Worm (Caenorhabditis elegans): ENCODE data around the gene E04F6.10.

E04F6.10 gene

ce11 chrII:7205388-7205787 lies 11.6 kb downstream of the E04F6.10 start, which contains the start of gene srd-59:
srd-59 (plus strand) TSS chrII:7205688.
- no peak for TF ChIP-seq elt-2 (tag; optimal IDR thresholded peaks at IDR 0.05)

ce11 chrII:7204951-7205350 lies 12.0 kb downstream of the E04F6.10 start, which contains the start of gene srd-58:
srd-58 (minus strand) TSS chrII:7205051.
- TF ChIP-seq nhr-237 (tag; optimal IDR thresholded peaks at IDR 0.05) (no peak), mml-1 (tag; optimal IDR thresholded peaks at IDR 0.05) (no peak), ama-1 (optimal IDR thresholded peaks at IDR 0.05) (no peak), nfya-1 (tag; optimal IDR thresholded peaks at IDR 0.05; ENCODE audit: insufficient read depth) (no peak), R02D3.7 (tag; optimal IDR thresholded peaks at IDR 0.05) (no peak), fos-1 (tag; optimal IDR thresholded peaks at IDR 0.05) (no peak), fkh-10 (GFP tag; optimal IDR thresholded peaks at IDR 0.05) (no peak), nhr-77 (tag; optimal IDR thresholded peaks at IDR 0.05) (no peak), unc-39 (tag; optimal IDR thresholded peaks at IDR 0.05) (no peak), unc-62 (GFP tag; optimal IDR thresholded peaks at IDR 0.05) (no peak), mdl-1 (tag; optimal IDR thresholded peaks at IDR 0.05) (no peak), elt-1 (tag; optimal IDR thresholded peaks at IDR 0.05) (no peak), nhr-11 (tag; optimal IDR thresholded peaks at IDR 0.05) (no peak)

ce11 chrII:7203110-7203509 lies 13.8 kb downstream of the E04F6.10 start, which contains the start of gene srd-56:
srd-56 (minus strand) TSS chrII:7203210.
- TF ChIP-seq nhr-11 (tag; optimal IDR thresholded peaks at IDR 0.05) (no peak), fos-1 (tag; optimal IDR thresholded peaks at IDR 0.05) (no peak), lin-15B (tag; optimal IDR thresholded peaks at IDR 0.05) (no peak), pha-4 (tag; optimal IDR thresholded peaks at IDR 0.05) (no peak), elt-2 (tag; optimal IDR thresholded peaks at IDR 0.05) (no peak), ztf-4 (tag; optimal IDR thresholded peaks at IDR 0.05) (no peak), egl-5 (tag; optimal IDR thresholded peaks at IDR 0.05) (no peak), nhr-28 (tag; optimal IDR thresholded peaks at IDR 0.05) (no peak), ZK546.5 (tag; optimal IDR thresholded peaks at IDR 0.05) (no peak), tbx-2 (tag; optimal IDR thresholded peaks at IDR 0.05) (no peak), skn-1 (tag; optimal IDR thresholded peaks at IDR 0.05) (no peak), egl-27 (tag; optimal IDR thresholded peaks at IDR 0.05) (no peak), ztf-11 (tag; optimal IDR thresholded peaks at IDR 0.05) (no peak), nhr-12 (tag; optimal IDR thresholded peaks at IDR 0.05) (no peak), nhr-23 (tag; optimal IDR thresholded peaks at IDR 0.05) (no peak), elt-1 (tag; optimal IDR thresholded peaks at IDR 0.05) (no peak), lin-39 (tag; optimal IDR thresholded peaks at IDR 0.05) (no peak), nfya-1 (tag; optimal IDR thresholded peaks at IDR 0.05; ENCODE audit: insufficient read depth) (no peak)

ce11 chrII:7200051-7200599 lies 16.8 kb downstream of the E04F6.10 start, which contains the start of gene pcrg-1:
pcrg-1 (plus strand) TSS chrII:7200549.
- no peak for TF ChIP-seq mdl-1 (tag; optimal IDR thresholded peaks at IDR 0.05)
- TF ChIP-seq sea-2 (GFP tag; optimal IDR thresholded peaks at IDR 0.05): peak; percentile 24
- peak; percentile 41 for TF ChIP-seq elt-2 (tag; optimal IDR thresholded peaks at IDR 0.05)
- TF ChIP-seq nfya-1 (tag; optimal IDR thresholded peaks at IDR 0.05; ENCODE audit: insufficient read depth): peak; percentile 67
- peak; percentile 34 for TF ChIP-seq nhr-23 (tag; optimal IDR thresholded peaks at IDR 0.05)
- no peak for TF ChIP-seq fkh-2 (tag; optimal IDR thresholded peaks at IDR 0.05)
- peak; percentile 78 for TF ChIP-seq tbx-2 (tag; optimal IDR thresholded peaks at IDR 0.05)
- no peak for TF ChIP-seq ztf-11 (tag; optimal IDR thresholded peaks at IDR 0.05)
- TF ChIP-seq ceh-9 (tag; optimal IDR thresholded peaks at IDR 0.05): no peak
- peak; percentile 46 for TF ChIP-seq pha-4 (tag; optimal IDR thresholded peaks at IDR 0.05)
- TF ChIP-seq egl-5 (tag; optimal IDR thresholded peaks at IDR 0.05): no peak
- peak; percentile 76 for TF ChIP-seq lsy-12 (tag; optimal IDR thresholded peaks at IDR 0.05)
- TF ChIP-seq unc-62 (GFP tag; optimal IDR thresholded peaks at IDR 0.05): no peak
- TF ChIP-seq pqm-1 (tag; optimal IDR thresholded peaks at IDR 0.05): no peak
- TF ChIP-seq ZK546.5 (tag; optimal IDR thresholded peaks at IDR 0.05): no peak
- no peak for TF ChIP-seq unc-39 (tag; optimal IDR thresholded peaks at IDR 0.05)
- no peak for TF ChIP-seq nhr-77 (tag; optimal IDR thresholded peaks at IDR 0.05)
- TF ChIP-seq ztf-4 (tag; optimal IDR thresholded peaks at IDR 0.05): no peak
- TF ChIP-seq lin-15B (tag; optimal IDR thresholded peaks at IDR 0.05): no peak
- no peak for TF ChIP-seq fkh-10 (GFP tag; optimal IDR thresholded peaks at IDR 0.05)
- no peak for TF ChIP-seq eor-1 (tag; optimal IDR thresholded peaks at IDR 0.05)
- TF ChIP-seq ama-1 (optimal IDR thresholded peaks at IDR 0.05): no peak
- TF ChIP-seq ceh-28 (tag; optimal IDR thresholded peaks at IDR 0.05): no peak
- TF ChIP-seq daf-12 (tag; optimal IDR thresholded peaks at IDR 0.05): no peak
- TF ChIP-seq nhr-67 (tag; optimal IDR thresholded peaks at IDR 0.05): no peak
- no peak for TF ChIP-seq nhr-237 (tag; optimal IDR thresholded peaks at IDR 0.05)
- no peak for TF ChIP-seq nhr-12 (tag; optimal IDR thresholded peaks at IDR 0.05)
- peak; percentile 66 for TF ChIP-seq lin-39 (tag; optimal IDR thresholded peaks at IDR 0.05)
- no peak for TF ChIP-seq zag-1 (tag; optimal IDR thresholded peaks at IDR 0.05)
- TF ChIP-seq hmg-11 (tag; optimal IDR thresholded peaks at IDR 0.05): no peak
- TF ChIP-seq fos-1 (tag; optimal IDR thresholded peaks at IDR 0.05): no peak
- TF ChIP-seq mml-1 (tag; optimal IDR thresholded peaks at IDR 0.05): no peak
- TF ChIP-seq snpc-4 (tag; optimal IDR thresholded peaks at IDR 0.05): peak; percentile 99
- TF ChIP-seq nhr-76 (tag; optimal IDR thresholded peaks at IDR 0.05): no peak
- peak; percentile 83 for TF ChIP-seq nhr-25 (tag; optimal IDR thresholded peaks at IDR 0.05)
- TF ChIP-seq ceh-82 (tag; optimal IDR thresholded peaks at IDR 0.05): peak; percentile 33
- TF ChIP-seq elt-3 (tag; optimal IDR thresholded peaks at IDR 0.05): peak in 1 of 3 experiments; percentile 42
- no peak for TF ChIP-seq elt-1 (tag; optimal IDR thresholded peaks at IDR 0.05)
- no peak for TF ChIP-seq nhr-11 (tag; optimal IDR thresholded peaks at IDR 0.05)
- TF ChIP-seq skn-1 (tag; optimal IDR thresholded peaks at IDR 0.05): no peak
- TF ChIP-seq egl-27 (tag; optimal IDR thresholded peaks at IDR 0.05): no peak
